Fruit fly (Drosophila melanogaster): ENCODE results near the gene CG11970.

Gene CG11970

dm6 chr3R:9030006-9030749, 45.7 kb downstream of the CG11970 start:
- TF ChIP-seq GATAd (GFP tag; optimal IDR thresholded peaks at IDR 0.05): no peak
- no peak for TF ChIP-seq psq (GFP tag; optimal IDR thresholded peaks at IDR 0.05)
- no peak for TF ChIP-seq dmrt93B (GFP tag; optimal IDR thresholded peaks at IDR 0.05)
- TF ChIP-seq ey (GFP tag; optimal IDR thresholded peaks at IDR 0.05): no peak
- TF ChIP-seq sage (GFP tag; optimal IDR thresholded peaks at IDR 0.05): no peak
- TF ChIP-seq Hnf4 (GFP tag; optimal IDR thresholded peaks at IDR 0.05): no peak
- TF ChIP-seq Mio (GFP tag; optimal IDR thresholded peaks at IDR 0.05): no peak
- TF ChIP-seq Rel (GFP tag; optimal IDR thresholded peaks at IDR 0.05): no peak
- no peak for TF ChIP-seq Rel (tag; optimal IDR thresholded peaks at IDR 0.05)
- no peak for TF ChIP-seq pan (optimal IDR thresholded peaks at IDR 0.05)
- no peak for TF ChIP-seq Sp1 (GFP tag; optimal IDR thresholded peaks at IDR 0.05)
- no peak for TF ChIP-seq sv (GFP tag; optimal IDR thresholded peaks at IDR 0.05)
- TF ChIP-seq Dif (GFP tag; optimal IDR thresholded peaks at IDR 0.05; ENCODE audit: partially characterized antibody): no peak
- TF ChIP-seq br (GFP tag; optimal IDR thresholded peaks at IDR 0.05): no peak
- TF ChIP-seq Hr83 (GFP tag; optimal IDR thresholded peaks at IDR 0.05; ENCODE audit: poor library complexity, severe bottlenecking): no peak
- TF ChIP-seq N (GFP tag; optimal IDR thresholded peaks at IDR 0.05): no peak
- TF ChIP-seq HLH106 (tag; optimal IDR thresholded peaks at IDR 0.05): no peak
- TF ChIP-seq dsf (GFP tag; optimal IDR thresholded peaks at IDR 0.05; ENCODE audit: borderline replicate concordance): no peak
- TF ChIP-seq OdsH (GFP tag; optimal IDR thresholded peaks at IDR 0.05): no peak
- no peak for TF ChIP-seq Hr78 (GFP tag; optimal IDR thresholded peaks at IDR 0.05)
- no peak for TF ChIP-seq CG9705 (GFP tag; optimal IDR thresholded peaks at IDR 0.05)

dm6 chr3R:9030750-9031128, 46.2 kb downstream of the CG11970 start:
- no peak for TF ChIP-seq fru (GFP tag; optimal IDR thresholded peaks at IDR 0.05)
- TF ChIP-seq OdsH (GFP tag; optimal IDR thresholded peaks at IDR 0.05): no peak
- TF ChIP-seq Sp1 (GFP tag; optimal IDR thresholded peaks at IDR 0.05): no peak
- TF ChIP-seq tai (GFP tag; optimal IDR thresholded peaks at IDR 0.05): no peak
- no peak for TF ChIP-seq woc (GFP tag; optimal IDR thresholded peaks at IDR 0.05)
- TF ChIP-seq Abd-B (GFP tag; optimal IDR thresholded peaks at IDR 0.05): no peak
- no peak for TF ChIP-seq sv (GFP tag; optimal IDR thresholded peaks at IDR 0.05)
- no peak for TF ChIP-seq br (GFP tag; optimal IDR thresholded peaks at IDR 0.05)
- no peak for TF ChIP-seq ey (GFP tag; optimal IDR thresholded peaks at IDR 0.05)
- TF ChIP-seq pan (optimal IDR thresholded peaks at IDR 0.05): no peak
- no peak for TF ChIP-seq jim (GFP tag; optimal IDR thresholded peaks at IDR 0.05)

- TF ChIP-seq lola (GFP tag; optimal IDR thresholded peaks at IDR 0.05) (no peak), tai (GFP tag; optimal IDR thresholded peaks at IDR 0.05) (peak; percentile 89), jim (GFP tag; optimal IDR thresholded peaks at IDR 0.05) (no peak), dsf (GFP tag; optimal IDR thresholded peaks at IDR 0.05; ENCODE audit: borderline replicate concordance) (peak; percentile 83), h (GFP tag; optimal IDR thresholded peaks at IDR 0.05) (peak; percentile 99), Myc (optimal IDR thresholded peaks at IDR 0.05) (no peak), Dfd (GFP tag; optimal IDR thresholded peaks at IDR 0.05) (no peak), Abd-B (GFP tag; optimal IDR thresholded peaks at IDR 0.05) (no peak), br (GFP tag; optimal IDR thresholded peaks at IDR 0.05) (peak; percentile 98), sv (GFP tag; optimal IDR thresholded peaks at IDR 0.05) (peak; percentile 86), CrebA (GFP tag; optimal IDR thresholded peaks at IDR 0.05; ENCODE audit: borderline replicate concordance) (no peak), OdsH (GFP tag; optimal IDR thresholded peaks at IDR 0.05) (peak; percentile 98), HLH106 (tag; optimal IDR thresholded peaks at IDR 0.05) (peak; percentile 95), Jra (GFP tag; optimal IDR thresholded peaks at IDR 0.05) (peak; percentile 95), GATAd (GFP tag; optimal IDR thresholded peaks at IDR 0.05) (peak; percentile 78), psq (GFP tag; optimal IDR thresholded peaks at IDR 0.05) (peak; percentile 96), brk (GFP tag; optimal IDR thresholded peaks at IDR 0.05) (peak; percentile 93), Sp1 (GFP tag; optimal IDR thresholded peaks at IDR 0.05) (peak; percentile 93), Dif (GFP tag; optimal IDR thresholded peaks at IDR 0.05; ENCODE audit: partially characterized antibody) (no peak), Hr78 (GFP tag; optimal IDR thresholded peaks at IDR 0.05) (no peak), foxo (GFP tag; optimal IDR thresholded peaks at IDR 0.05) (peak; percentile 92 to 98), woc (GFP tag; optimal IDR thresholded peaks at IDR 0.05) (peak; percentile 94), CG32264 (GFP tag; optimal IDR thresholded peaks at IDR 0.05) (peak; percentile 92), Mio (GFP tag; optimal IDR thresholded peaks at IDR 0.05) (peak; percentile 63), dl (GFP tag; optimal IDR thresholded peaks at IDR 0.05; ENCODE audit: insufficient read depth in 1 of 2, partially characterized antibody in 2 of 2) (no peak), Vsx2 (GFP tag; optimal IDR thresholded peaks at IDR 0.05; ENCODE audit: partially characterized antibody) (no peak), CG9705 (GFP tag; optimal IDR thresholded peaks at IDR 0.05) (peak; percentile 72), dmrt93B (GFP tag; optimal IDR thresholded peaks at IDR 0.05) (peak; percentile 93), fru (GFP tag; optimal IDR thresholded peaks at IDR 0.05) (peak; percentile 98), Hnf4 (GFP tag; optimal IDR thresholded peaks at IDR 0.05) (peak; percentile 95), Rel (GFP tag; optimal IDR thresholded peaks at IDR 0.05) (peak; percentile 97), Rel (tag; optimal IDR thresholded peaks at IDR 0.05) (peak; percentile 74), N (GFP tag; optimal IDR thresholded peaks at IDR 0.05) (no peak), Hr83 (GFP tag; optimal IDR thresholded peaks at IDR 0.05; ENCODE audit: poor library complexity, severe bottlenecking) (peak; percentile 49), sage (GFP tag; optimal IDR thresholded peaks at IDR 0.05) (peak; percentile 90), pan (optimal IDR thresholded peaks at IDR 0.05) (no peak), usp (GFP tag; optimal IDR thresholded peaks at IDR 0.05) (no peak), rgr (GFP tag; optimal IDR thresholded peaks at IDR 0.05) (peak; percentile 98), ey (GFP tag; optimal IDR thresholded peaks at IDR 0.05) (peak; percentile 98)
Measured at dm6 chr3R:9031797-9032418, 47.4 kb downstream of the CG11970 start.

Data from whole organism, wandering third instar larva.